Fruit fly (Drosophila melanogaster): ENCODE measurements around the gene CG14968.
A peak's percentile ranks its signal among the peaks of the same experiment; 100 is the strongest.

CG14968 gene

DNA sequence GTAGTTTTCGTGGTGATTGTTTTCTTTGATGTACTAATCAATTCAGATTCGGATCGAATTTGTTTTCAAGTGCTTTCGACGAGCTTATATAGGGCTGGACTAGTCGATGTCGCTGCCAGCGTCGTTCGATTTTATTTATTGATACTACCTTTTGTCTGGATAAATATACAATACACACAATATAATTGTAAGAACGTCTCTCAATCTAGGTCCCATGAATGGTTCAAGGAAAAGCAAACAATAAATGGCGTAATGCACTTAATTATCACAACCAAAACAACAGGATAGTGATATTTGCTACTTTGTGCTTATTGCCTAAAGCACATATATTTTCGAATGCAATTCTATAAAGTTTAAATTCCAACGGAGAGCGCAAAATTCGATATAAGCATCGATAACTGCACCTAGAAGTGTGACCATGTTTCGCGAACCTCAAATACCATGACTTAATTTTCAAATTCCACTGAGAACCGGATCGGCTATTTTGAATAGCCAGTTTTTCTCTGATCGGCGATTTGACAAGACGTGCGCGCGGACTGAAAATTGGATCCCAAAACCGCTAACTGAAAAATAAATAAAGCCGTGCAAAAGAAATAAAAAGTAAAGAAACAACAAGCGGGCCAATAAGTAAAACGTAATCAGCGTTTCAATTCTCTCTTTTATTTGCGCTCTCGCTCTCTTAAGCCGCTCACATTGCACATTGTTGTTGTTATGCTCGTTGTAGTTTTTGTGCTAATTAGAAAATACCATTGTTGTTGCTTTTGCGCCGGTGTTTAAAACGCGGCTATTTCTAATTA, 33.7 kb upstream of the CG14968 start, which contains the start of the genes Drsl6 and kst (continued):
- TF ChIP-seq Dll (GFP tag; IDR thresholded peaks at IDR 0.05; ENCODE audit: partially characterized antibody) (peak; percentile 30; the same call in 1 of the 4 replicates), gsb (GFP tag; IDR thresholded peaks at IDR 0.05) (no peak), kay (GFP tag; optimal IDR thresholded peaks at IDR 0.05) (no peak), Dip3 (GFP tag; optimal IDR thresholded peaks at IDR 0.05) (no peak), gro (GFP tag; optimal IDR thresholded peaks at IDR 0.05) (peak; percentile 38), Tbp (GFP tag; optimal IDR thresholded peaks at IDR 0.05) (no peak), CG6272 (GFP tag; IDR thresholded peaks at IDR 0.05) (no peak), salm (tag; optimal IDR thresholded peaks at IDR 0.05) (no peak), wor (GFP tag; IDR thresholded peaks at IDR 0.05) (no peak), CG9876 (GFP tag; optimal IDR thresholded peaks at IDR 0.05) (no peak), Dek (tag; optimal IDR thresholded peaks at IDR 0.05) (peak; percentile 3), croc (GFP tag; conservative IDR thresholded peaks at IDR 0.05) (no peak), CG8765 (GFP tag; IDR thresholded peaks at IDR 0.05) (no peak), CG11695 (GFP tag; IDR thresholded peaks at IDR 0.05) (0 out of 3 replicates have a peak, but pooled peaks have one; percentile 42), Fer1 (GFP tag; optimal IDR thresholded peaks at IDR 0.05) (peak; percentile 32), B-H1 (GFP tag; IDR thresholded peaks at IDR 0.05) (no peak), bcd (GFP tag; optimal IDR thresholded peaks at IDR 0.05) (peak; percentile 24), ftz-f1 (GFP tag; optimal IDR thresholded peaks at IDR 0.05) (no peak), CG5180 (GFP tag; optimal IDR thresholded peaks at IDR 0.05) (no peak), cad (GFP tag; optimal IDR thresholded peaks at IDR 0.05) (no peak), CG10267 (tag; optimal IDR thresholded peaks at IDR 0.05) (peak; percentile 47), Optix (GFP tag; IDR thresholded peaks at IDR 0.05) (no peak), CG11696 (GFP tag; IDR thresholded peaks at IDR 0.05) (no peak), lmd (GFP tag; IDR thresholded peaks at IDR 0.05) (no peak), hkb (optimal IDR thresholded peaks at IDR 0.05) (no peak), hkb (GFP tag; IDR thresholded peaks at IDR 0.05) (0 out of 2 replicates have a peak, but pooled peaks have one; percentile 29), bigmax (GFP tag; optimal IDR thresholded peaks at IDR 0.05) (no peak), btn (GFP tag; optimal IDR thresholded peaks at IDR 0.05) (no peak), hb (GFP tag; IDR thresholded peaks at IDR 0.05; ENCODE audit: partially characterized antibody) (no peak), Hmx (GFP tag; optimal IDR thresholded peaks at IDR 0.05) (no peak), z (GFP tag; IDR thresholded peaks at IDR 0.05) (no peak), dati (GFP tag; IDR thresholded peaks at IDR 0.05) (no peak), fru (optimal IDR thresholded peaks at IDR 0.05) (no peak), sna (GFP tag; IDR thresholded peaks at IDR 0.05; ENCODE audit: partially characterized antibody) (no peak), Drgx (GFP tag; IDR thresholded peaks at IDR 0.05) (peak; percentile 44; the same call in 1 of the 2 replicates), ara (GFP tag; IDR thresholded peaks at IDR 0.05) (no peak), dimm (GFP tag; IDR thresholded peaks at IDR 0.05) (no peak), rib (GFP tag; IDR thresholded peaks at IDR 0.05) (peak; percentile 60; the same call in 1 of the 2 replicates), CG2875 (GFP tag; optimal IDR thresholded peaks at IDR 0.05) (no peak), CG12769 (tag; optimal IDR thresholded peaks at IDR 0.05) (no peak), CG30020 (tag; optimal IDR thresholded peaks at IDR 0.05) (no peak), HHEX (GFP tag; optimal IDR thresholded peaks at IDR 0.05) (no peak), Ets65A (GFP tag) (no peak), tio (GFP tag; optimal IDR thresholded peaks at IDR 0.05) (no peak), Gug (GFP tag; IDR thresholded peaks at IDR 0.05) (no peak), HmgZ (tag; optimal IDR thresholded peaks at IDR 0.05) (peak; percentile 65), CG7556 (GFP tag; optimal IDR thresholded peaks at IDR 0.05) (no peak), fd96Cb (tag; optimal IDR thresholded peaks at IDR 0.05) (no peak), CG16779 (GFP tag; IDR thresholded peaks at IDR 0.05) (no peak), pan (optimal IDR thresholded peaks at IDR 0.05) (no peak), pan (GFP tag; optimal IDR thresholded peaks at IDR 0.05 in 1 of 2, IDR thresholded peaks at IDR 0.05 in 1 of 2) (peak in 1 of 2 experiments; percentile 33), PHDP (tag; optimal IDR thresholded peaks at IDR 0.05) (peak; percentile 41)

All from whole organism, embryonic.